Worm (Caenorhabditis elegans) whole organism, early embryonic: ENCODE measurements around the gene srh-173.

Source experiments
- B0310.2 ChIP-seq: sonication (generic microtip); optimal IDR thresholded peaks from 2 replicates; lab custom pipeline; 2016; ENCODE audit warnings: mild to moderate bottlenecking, missing genetic modification characterization, missing compliant biosample characterization
- F13C5.2 ChIP-seq: sonication (generic microtip); optimal IDR thresholded peaks from 2 replicates; lab custom pipeline; 2017; ENCODE audit warnings: mild to moderate bottlenecking, missing genetic modification characterization, inconsistent platforms, missing compliant biosample characterization
- aly-1 ChIP-seq: sonication (generic microtip); optimal IDR thresholded peaks from 2 replicates; lab custom pipeline; 2016; ENCODE audit warnings: missing genetic modification characterization, missing compliant biosample characterization
- ama-1 ChIP-seq: fragments of 150-350 bp; optimal IDR thresholded peaks from 2 replicates; lab custom pipeline; 2014
- ceh-13 ChIP-seq: fragments of 200-800 bp; sonication (Bioruptor generic); optimal IDR thresholded peaks from 2 replicates; lab custom pipeline; 2018; ENCODE audit warnings: mild to moderate bottlenecking, missing genetic modification characterization, missing compliant biosample characterization
- ceh-36 ChIP-seq: sonication (generic microtip); optimal IDR thresholded peaks from 2 replicates; lab custom pipeline; 2016; ENCODE audit warnings: missing genetic modification characterization, inconsistent platforms, missing compliant biosample characterization
- ets-7 ChIP-seq: sonication (generic microtip); optimal IDR thresholded peaks from 2 replicates; lab custom pipeline; 2016; ENCODE audit warnings: missing genotype, missing genetic modification characterization, missing compliant biosample characterization
- flt-1 ChIP-seq: fragments of 200-800 bp; sonication (Bioruptor generic); IDR thresholded peaks from 2 replicates; pipeline ENCODE4 v1.3.6; 2022; ENCODE audit warnings: missing genetic modification characterization, missing compliant biosample characterization
- hmbx-1 ChIP-seq: sonication (generic microtip); optimal IDR thresholded peaks from 2 replicates; lab custom pipeline; 2016; ENCODE audit warnings: mild to moderate bottlenecking, missing genetic modification characterization, missing compliant biosample characterization
- hmg-4 ChIP-seq: fragments of 200-800 bp; sonication (Bioruptor generic); optimal IDR thresholded peaks from 2 replicates; lab custom pipeline; 2018; ENCODE audit warnings: mild to moderate bottlenecking, missing genetic modification characterization, missing compliant biosample characterization
- hnd-1 ChIP-seq: sonication (generic microtip); optimal IDR thresholded peaks from 2 replicates; lab custom pipeline; 2016; ENCODE audit warnings: missing genetic modification characterization, missing compliant biosample characterization
- pes-1 ChIP-seq: fragments of 200-800 bp; sonication (Bioruptor generic); IDR thresholded peaks from 2 replicates; pipeline ENCODE4 v1.3.6; 2022; ENCODE audit warnings: missing genetic modification reagents, missing genetic modification characterization, missing compliant biosample characterization
- scrt-1 ChIP-seq: fragments of 200-800 bp; sonication (Bioruptor generic); IDR thresholded peaks from 2 replicates; pipeline ENCODE4 v1.3.6; 2022; ENCODE audit warnings: missing genetic modification characterization, missing compliant biosample characterization
- sea-1 ChIP-seq: fragments of 200-800 bp; sonication (Bioruptor generic); conservative IDR thresholded peaks from 2 replicates; pipeline ENCODE4 v1.3.6; 2022; ENCODE audit warnings: missing genetic modification characterization, missing compliant biosample characterization
- tbx-11 ChIP-seq: fragments of 200-800 bp; sonication (Bioruptor generic); IDR thresholded peaks from 2 replicates; pipeline ENCODE4 v1.3.6; 2022; ENCODE audit warnings: missing genetic modification characterization, missing compliant biosample characterization
- tbx-37 ChIP-seq: fragments of 200-800 bp; sonication (Bioruptor generic); conservative IDR thresholded peaks from 2 replicates; pipeline ENCODE4 v1.3.6; 2022; ENCODE audit warnings: missing genetic modification reagents, missing genetic modification characterization, missing compliant biosample characterization
- tra-4 ChIP-seq: sonication (generic microtip); optimal IDR thresholded peaks from 2 replicates; lab custom pipeline; 2017; ENCODE audit warnings: missing genetic modification characterization, missing compliant biosample characterization

The srh-173 gene

ce11 chrV:20021347-20021746, 48.3 kb downstream of the srh-173 start:
- TF ChIP-seq hmbx-1 (no peak), scrt-1 (no peak), sea-1 (no peak), F13C5.2 (tag; lab: Kevin White, UChicago) (no peak), hnd-1 (no peak), aly-1 (tag; lab: Kevin White, UChicago) (no peak), B0310.2 (tag; lab: Kevin White, UChicago) (no peak), tbx-11 (no peak), hmg-4 (GFP tag; lab: Kevin White, UChicago) (no peak), flt-1 (GFP tag; lab: Robert Waterston, UW) (no peak), ceh-13 (GFP tag; lab: Kevin White, UChicago) (no peak), tra-4 (tag; lab: Kevin White, UChicago) (no peak), ama-1 (lab: Kevin White, UChicago) (no peak), pes-1 (GFP tag; lab: Robert Waterston, UW) (no peak), tbx-37 (GFP tag; lab: Robert Waterston, UW) (no peak), ceh-36 (tag; lab: Kevin White, UChicago) (no peak), ets-7 (no peak)

DNA sequence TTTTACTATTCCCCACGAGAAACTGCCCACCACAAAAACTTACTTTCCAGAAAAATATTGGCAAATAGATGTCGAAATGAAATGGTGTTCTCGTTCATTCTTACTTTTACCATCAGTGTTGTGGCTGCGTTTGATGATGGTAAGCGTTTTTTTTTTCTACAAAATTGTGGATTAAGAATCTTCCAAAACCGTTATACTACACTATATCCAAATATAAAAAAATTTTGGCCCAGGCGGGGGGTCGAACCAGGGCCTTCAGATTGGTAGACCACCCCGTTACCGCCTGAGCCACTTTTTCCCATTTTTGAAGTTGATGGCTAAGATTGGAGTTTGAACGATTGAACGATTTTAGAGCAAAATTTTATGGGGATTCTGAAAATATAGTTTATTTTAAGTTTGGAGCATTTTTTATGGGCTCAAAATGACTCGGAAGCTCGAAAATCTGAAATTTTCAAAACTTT, 49.9 kb downstream of the srh-173 start, which contains the start of gene lgc-55:
Gene lgc-55, plus strand, starts transcription at position 51 of the 461 bp plus-strand sequence.
- TF ChIP-seq aly-1 (tag; lab: Kevin White, UChicago) = no peak
- no peak for TF ChIP-seq tra-4 (tag; lab: Kevin White, UChicago)
- TF ChIP-seq flt-1 (GFP tag; lab: Robert Waterston, UW) = no peak
- no peak for TF ChIP-seq hnd-1
- no peak for TF ChIP-seq hmbx-1
- no peak for TF ChIP-seq scrt-1
- TF ChIP-seq ets-7 = no peak
- no peak for TF ChIP-seq ceh-36 (tag; lab: Kevin White, UChicago)
- no peak for TF ChIP-seq ama-1 (lab: Kevin White, UChicago)
- TF ChIP-seq pes-1 (GFP tag; lab: Robert Waterston, UW) = no peak
- TF ChIP-seq ceh-13 (GFP tag; lab: Kevin White, UChicago) = no peak
- TF ChIP-seq hmg-4 (GFP tag; lab: Kevin White, UChicago) = no peak
- no peak for TF ChIP-seq B0310.2 (tag; lab: Kevin White, UChicago)
- TF ChIP-seq tbx-11 = no peak
- TF ChIP-seq tbx-37 (GFP tag; lab: Robert Waterston, UW) = no peak
- no peak for TF ChIP-seq F13C5.2 (tag; lab: Kevin White, UChicago)
- no peak for TF ChIP-seq sea-1
